Worm (Caenorhabditis elegans) whole organism, L1 larva: ENCODE results near the gene T04F3.3.

ENCODE experiments used
- alr-1 ChIP-seq: fragments of 200-800 bp; sonication (Bioruptor generic); optimal IDR thresholded peaks from 2 replicates; lab custom pipeline; 2018; ENCODE audit warnings: borderline replicate concordance, mild to moderate bottlenecking, missing genetic modification characterization, missing compliant biosample characterization
- ama-1 ChIP-seq: fragments of 150-350 bp; optimal IDR thresholded peaks from 2 replicates; lab custom pipeline; 2014
- fkh-4 ChIP-seq: sonication (generic microtip); optimal IDR thresholded peaks from 2 replicates; lab custom pipeline; 2016; ENCODE audit warnings: missing compliant biosample characterization, missing genetic modification characterization, borderline replicate concordance
- fos-1 ChIP-seq: fragments of 150-350 bp; optimal IDR thresholded peaks from 2 replicates; lab custom pipeline; 2014; ENCODE audit warnings: missing biosample characterization, missing genetic modification characterization
- lin-13 ChIP-seq: fragments of 150-350 bp; optimal IDR thresholded peaks from 2 replicates; lab custom pipeline; 2014; ENCODE audit warnings: missing biosample characterization, missing genetic modification reagents, missing genetic modification characterization
- mdl-1 ChIP-seq, 2 experiments: fragments of 150-350 bp; optimal IDR thresholded peaks; 2 replicates each; lab custom pipeline; 2014 to 2017; ENCODE audit warnings: missing biosample characterization in 2 of 2, missing genetic modification characterization in 2 of 2, inconsistent platforms in 1 of 2
- skn-1 ChIP-seq: fragments of 150-350 bp; optimal IDR thresholded peaks from 2 replicates; lab custom pipeline; 2014; ENCODE audit warnings: missing biosample characterization, missing genetic modification characterization
- snpc-4 ChIP-seq: fragments of 150-350 bp; optimal IDR thresholded peaks from 2 replicates; lab custom pipeline; 2014; ENCODE audit warnings: missing biosample characterization, missing genetic modification characterization
- unc-62 ChIP-seq: fragments of 150-350 bp; optimal IDR thresholded peaks from 2 replicates; lab custom pipeline; 2014; ENCODE audit warnings: missing biosample characterization, missing genetic modification reagents, missing genetic modification characterization
- zag-1 ChIP-seq: fragments of 150-350 bp; optimal IDR thresholded peaks from 2 replicates; lab custom pipeline; 2014; ENCODE audit warnings: missing biosample characterization, missing genetic modification characterization

DNA sequence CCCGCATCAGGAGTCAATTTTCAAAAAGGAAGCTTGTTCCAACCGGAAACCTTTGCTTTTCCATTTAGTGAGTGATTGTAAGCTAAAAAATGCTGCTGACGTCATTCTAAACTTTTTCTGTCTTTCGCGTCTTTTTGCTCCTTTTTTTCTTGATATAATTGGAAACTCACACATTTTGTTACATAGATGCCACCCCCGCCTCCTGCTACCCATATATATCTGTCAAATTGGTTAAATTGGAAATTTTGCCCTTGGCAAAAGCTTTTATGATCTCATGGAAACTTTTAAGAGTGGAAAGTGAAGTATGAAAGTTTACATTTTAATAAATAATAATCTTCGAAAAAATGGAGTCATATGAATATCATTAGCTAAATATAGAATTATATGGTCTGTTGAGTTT, 51.2 kb downstream of the T04F3.3 start:
- TF ChIP-seq snpc-4, result no peak
- TF ChIP-seq fkh-4, result no peak
- TF ChIP-seq skn-1 (tag; lab: Kevin White, UChicago), result no peak
- TF ChIP-seq alr-1, result no peak
- TF ChIP-seq lin-13 (GFP tag; lab: Kevin White, UChicago), result no peak
- no peak for TF ChIP-seq ama-1 (lab: Kevin White, UChicago)
- no peak for TF ChIP-seq zag-1 (tag; lab: Kevin White, UChicago)
- TF ChIP-seq mdl-1 (tag; optimal IDR thresholded peaks at IDR 0.05; lab: Kevin White, UChicago), result no peak
- no peak for TF ChIP-seq fos-1 (tag; lab: Kevin White, UChicago)
- no peak for TF ChIP-seq unc-62 (GFP tag; lab: Kevin White, UChicago)
